Worm (Caenorhabditis elegans) whole organism, L2 larva: ENCODE results near the gene srbc-50.
"Not testable (repeated sequence)": the region's sequence is repeated elsewhere in the genome, so short reads cannot be mapped to it uniquely, and the experiment has no call there.

Experiments used
- C34F6.9 ChIP-seq: fragments of 150-350 bp; optimal IDR thresholded peaks from 2 replicates; lab custom pipeline; 2014; ENCODE audit warnings: missing biosample characterization, missing genetic modification characterization
- R02D3.7 ChIP-seq: fragments of 150-350 bp; optimal IDR thresholded peaks from 2 replicates; lab custom pipeline; 2014; ENCODE audit warnings: missing biosample characterization, missing genetic modification characterization
- Y55F3AM.14 ChIP-seq: fragments of 200-800 bp; sonication (Bioruptor generic); optimal IDR thresholded peaks from 2 replicates; lab custom pipeline; 2018; ENCODE audit warnings: mild to moderate bottlenecking, missing genetic modification characterization, missing compliant biosample characterization
- ama-1 ChIP-seq: fragments of 150-350 bp; optimal IDR thresholded peaks from 2 replicates; lab custom pipeline; 2018; ENCODE audit warnings: inconsistent platforms
- blmp-1 ChIP-seq: sonication (generic microtip); optimal IDR thresholded peaks from 2 replicates; lab custom pipeline; 2017; ENCODE audit warnings: missing genetic modification characterization, mild to moderate bottlenecking, missing compliant biosample characterization, antibody characterized with exemption, moderate library complexity; ENCODE audit not compliant: insufficient read depth
- ceh-16 ChIP-seq: fragments of 150-350 bp; optimal IDR thresholded peaks from 2 replicates; lab custom pipeline; 2014; ENCODE audit warnings: missing biosample characterization, missing genetic modification characterization
- ceh-82 ChIP-seq: fragments of 150-350 bp; optimal IDR thresholded peaks from 2 replicates; lab custom pipeline; 2014; ENCODE audit warnings: missing biosample characterization, missing genetic modification characterization
- crh-2 ChIP-seq: sonication (generic microtip); optimal IDR thresholded peaks from 2 replicates; lab custom pipeline; 2017; ENCODE audit warnings: missing biosample characterization, missing genetic modification characterization
- dmd-4 ChIP-seq: sonication (generic microtip); optimal IDR thresholded peaks from 2 replicates; lab custom pipeline; 2017; ENCODE audit warnings: missing biosample characterization, missing genetic modification characterization
- egl-27 ChIP-seq: sonication (generic microtip); optimal IDR thresholded peaks from 3 replicates; lab custom pipeline; 2017; ENCODE audit warnings: missing biosample characterization, missing genetic modification reagents, missing genetic modification characterization
- gmeb-1 ChIP-seq: fragments of 150-350 bp; optimal IDR thresholded peaks from 2 replicates; lab custom pipeline; 2014; ENCODE audit warnings: missing biosample characterization, missing genetic modification characterization
- lin-11 ChIP-seq: fragments of 150-350 bp; sonication (generic microtip); optimal IDR thresholded peaks from 2 replicates; lab custom pipeline; 2014; ENCODE audit warnings: missing biosample characterization, missing genetic modification characterization, inconsistent platforms, mixed read lengths
- lin-13 ChIP-seq: fragments of 150-350 bp; optimal IDR thresholded peaks from 2 replicates; lab custom pipeline; 2014; ENCODE audit warnings: missing biosample characterization, missing genetic modification reagents, missing genetic modification characterization
- lin-39 ChIP-seq: fragments of 150-350 bp; optimal IDR thresholded peaks from 2 replicates; lab custom pipeline; 2014; ENCODE audit warnings: missing biosample characterization, missing genetic modification reagents, missing genetic modification characterization
- mbf-1 ChIP-seq: sonication (generic microtip); optimal IDR thresholded peaks from 2 replicates; lab custom pipeline; 2017; ENCODE audit warnings: missing biosample characterization, missing genetic modification characterization
- mdl-1 ChIP-seq, 2 experiments: fragments of 150-350 bp in 1 of 2; sonication (generic microtip) in 1 of 2; optimal IDR thresholded peaks; 2 replicates each; lab custom pipeline; 2017; ENCODE audit warnings: missing biosample characterization in 2 of 2, missing genetic modification characterization in 2 of 2
- nhr-10 ChIP-seq: sonication (generic microtip); optimal IDR thresholded peaks from 2 replicates; lab custom pipeline; 2017; ENCODE audit warnings: missing biosample characterization, missing genetic modification characterization
- nhr-129 ChIP-seq: fragments of 150-350 bp; optimal IDR thresholded peaks from 2 replicates; lab custom pipeline; 2014; ENCODE audit warnings: missing biosample characterization, missing genetic modification characterization
- nhr-23 ChIP-seq: fragments of 150-350 bp; optimal IDR thresholded peaks from 2 replicates; lab custom pipeline; 2014; ENCODE audit warnings: missing biosample characterization, missing genetic modification reagents, missing genetic modification characterization
- nhr-237 ChIP-seq: fragments of 150-350 bp; optimal IDR thresholded peaks from 2 replicates; lab custom pipeline; 2014; ENCODE audit warnings: missing biosample characterization, missing genetic modification characterization
- nhr-25 ChIP-seq: fragments of 150-350 bp; sonication (generic microtip); optimal IDR thresholded peaks from 3 replicates; lab custom pipeline; 2014; ENCODE audit warnings: missing biosample characterization, missing genetic modification characterization
- nhr-6 ChIP-seq: fragments of 150-350 bp; optimal IDR thresholded peaks from 2 replicates; lab custom pipeline; 2014; ENCODE audit warnings: missing biosample characterization, missing genetic modification characterization
- nhr-77 ChIP-seq: fragments of 150-350 bp; optimal IDR thresholded peaks from 2 replicates; lab custom pipeline; 2014; ENCODE audit warnings: missing biosample characterization, missing genetic modification characterization
- peb-1 ChIP-seq: fragments of 150-350 bp; optimal IDR thresholded peaks from 2 replicates; lab custom pipeline; 2014; ENCODE audit warnings: missing biosample characterization, missing genetic modification characterization
- skn-1 ChIP-seq: sonication (generic microtip); optimal IDR thresholded peaks from 2 replicates; lab custom pipeline; 2017; ENCODE audit warnings: missing biosample characterization, missing genetic modification characterization
- unc-39 ChIP-seq: fragments of 150-350 bp; optimal IDR thresholded peaks from 2 replicates; lab custom pipeline; 2014; ENCODE audit warnings: missing biosample characterization, missing genetic modification characterization
- unc-55 ChIP-seq: fragments of 150-350 bp; sonication (generic microtip); optimal IDR thresholded peaks from 3 replicates; lab custom pipeline; 2014; ENCODE audit warnings: missing biosample characterization, missing genetic modification reagents, missing genetic modification characterization
- unc-62 ChIP-seq: fragments of 150-350 bp; optimal IDR thresholded peaks from 2 replicates; lab custom pipeline; 2014; ENCODE audit warnings: missing biosample characterization, missing genetic modification reagents, missing genetic modification characterization
- zag-1 ChIP-seq: fragments of 150-350 bp; optimal IDR thresholded peaks from 2 replicates; lab custom pipeline; 2014; ENCODE audit warnings: missing biosample characterization, missing genetic modification characterization
- ztf-1 ChIP-seq: fragments of 200-800 bp; sonication (Bioruptor generic); conservative IDR thresholded peaks from 2 replicates; pipeline ENCODE4 v1.3.6; 2022; ENCODE audit warnings: missing genetic modification characterization, missing compliant biosample characterization
- ztf-4 ChIP-seq: fragments of 150-350 bp; optimal IDR thresholded peaks from 2 replicates; lab custom pipeline; 2014; ENCODE audit warnings: missing biosample characterization, missing genetic modification characterization

srbc-50 gene

DNA sequence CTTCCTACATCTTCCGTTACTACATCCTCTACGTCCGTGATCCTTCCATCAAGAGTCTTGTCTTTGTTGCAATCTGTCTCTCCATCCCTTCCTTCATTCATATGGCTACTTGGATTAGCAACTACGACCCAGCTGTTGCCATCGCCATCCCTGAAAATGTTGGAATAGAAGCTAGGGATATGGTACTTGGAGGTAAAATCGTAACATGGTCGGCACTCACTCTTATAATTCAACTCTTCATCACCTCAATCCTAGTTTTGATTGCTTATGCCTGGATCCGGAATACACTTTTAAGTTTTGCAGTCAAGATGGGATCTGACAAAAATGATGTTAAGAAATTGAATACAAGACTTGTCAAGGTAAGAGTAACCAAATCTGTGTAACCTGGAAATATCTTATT lies 21.0 kb downstream of the srbc-50 start, which contains the start of gene T26E4.18:
Gene T26E4.18 (minus strand): TSS at position 101 of the 400 bp plus-strand sequence.
- not testable (repeated sequence) for TF ChIP-seq nhr-10 (tag; lab: Kevin White, UChicago); mdl-1 (tag; optimal IDR thresholded peaks at IDR 0.05; lab: Kevin White, UChicago); lin-13 (GFP tag; lab: Kevin White, UChicago)

DNA sequence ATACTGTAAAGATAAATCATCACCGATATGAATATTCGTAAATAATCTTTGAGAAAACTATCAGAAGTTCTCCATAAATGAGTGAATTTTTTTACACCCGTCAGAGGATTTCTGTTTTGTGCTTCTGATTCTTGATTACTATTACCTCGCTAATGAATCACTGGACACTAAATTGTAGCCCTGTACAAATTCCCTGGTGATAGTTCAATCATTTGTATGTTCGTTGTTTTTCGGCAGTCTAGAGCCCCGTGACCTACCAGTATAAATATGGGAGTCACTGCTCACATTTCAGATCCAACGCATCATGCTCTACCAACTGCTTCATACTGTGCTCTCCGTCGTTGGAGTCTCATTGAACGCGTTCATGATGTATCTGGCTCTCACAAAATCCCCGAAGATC lies 21.7 kb downstream of the srbc-50 start, which contains the start of gene srd-27:
Gene srd-27 (plus strand): TSS at position 301 of the 400 bp plus-strand sequence.
- not testable (repeated sequence) for TF ChIP-seq peb-1 (tag; lab: Kevin White, UChicago); gmeb-1 (tag; lab: Kevin White, UChicago); nhr-129
- TF ChIP-seq, all 48 proteins: peak for 0; not testable (repeated sequence) for 48

- TF ChIP-seq ztf-4, ceh-16, nhr-25 (tag; lab: Kevin White, UChicago): not testable (repeated sequence)
These were observed 22.1 kb downstream of the srbc-50 start, which contains the start of gene T26E4.9 for ce11 chrV:15802623-15803022. TSS of gene T26E4.9 (minus strand) at chrV:15802723.

ce11 chrV:15798108-15798507 lies 26.7 kb downstream of the srbc-50 start, which contains the start of gene T26E4.10:
TSS of gene T26E4.10 (minus strand) at chrV:15798208.
- no peak for TF ChIP-seq unc-55 (GFP tag; lab: Kevin White, UChicago)

DNA sequence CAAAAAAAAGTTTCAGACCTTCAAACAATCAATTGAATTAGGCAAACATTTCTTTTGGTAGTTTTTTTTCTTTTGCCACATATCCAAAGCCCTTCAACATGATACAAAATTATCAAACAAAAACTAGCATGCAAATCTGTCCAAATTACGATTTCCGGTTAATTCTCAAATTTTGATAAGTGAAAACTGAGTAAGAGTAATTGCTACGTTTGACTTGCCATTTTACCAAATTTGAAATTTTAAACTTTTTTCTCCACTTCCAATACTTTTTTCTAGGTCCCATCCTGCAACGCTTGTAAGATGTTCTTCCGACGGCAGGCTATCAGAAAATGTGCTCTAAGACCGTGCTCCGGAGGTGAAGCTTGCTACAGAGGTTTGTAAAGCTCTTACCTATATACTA lies 28.7 kb downstream of the srbc-50 start, which contains the start of gene nhr-223:
Gene nhr-223 (plus strand): TSS at position 301 of the 400 bp plus-strand sequence.
- no peak for TF ChIP-seq mdl-1 (tag; optimal IDR thresholded peaks at IDR 0.05; lab: Kevin White, UChicago)
- TF ChIP-seq ama-1 (lab: Kevin White, UChicago) = no peak
- no peak for TF ChIP-seq C34F6.9 (tag; lab: Kevin White, UChicago)
- no peak for TF ChIP-seq R02D3.7
- no peak for TF ChIP-seq unc-39 (tag; lab: Kevin White, UChicago)
- TF ChIP-seq mbf-1 (tag; lab: Kevin White, UChicago) = no peak
- no peak for TF ChIP-seq nhr-10 (tag; lab: Kevin White, UChicago)
- no peak for TF ChIP-seq nhr-25 (tag; lab: Kevin White, UChicago)
- TF ChIP-seq lin-11 (tag; lab: Kevin White, UChicago) = no peak
- no peak for TF ChIP-seq egl-27 (tag; lab: Kevin White, UChicago)
- no peak for TF ChIP-seq nhr-77
- TF ChIP-seq ztf-1 (GFP tag; lab: Robert Waterston, UW) = no peak
- no peak for TF ChIP-seq dmd-4 (tag; lab: Kevin White, UChicago)
- no peak for TF ChIP-seq gmeb-1 (tag; lab: Kevin White, UChicago)
- TF ChIP-seq unc-55 (GFP tag; lab: Kevin White, UChicago) = no peak
- no peak for TF ChIP-seq zag-1 (tag; lab: Kevin White, UChicago)
- TF ChIP-seq peb-1 (tag; lab: Kevin White, UChicago) = no peak
- no peak for TF ChIP-seq lin-13 (GFP tag; lab: Kevin White, UChicago)

ce11 chrV:15793270-15793669 lies 31.5 kb downstream of the srbc-50 start, which contains the start of gene T26E4.7:
TSS of gene T26E4.7 (plus strand) at chrV:15793570.
- TF ChIP-seq nhr-77 (no peak), egl-27 (tag; lab: Kevin White, UChicago) (no peak), nhr-25 (tag; lab: Kevin White, UChicago) (no peak), nhr-6 (tag; lab: Kevin White, UChicago) (no peak), crh-2 (tag; lab: Kevin White, UChicago) (no peak), ceh-82 (tag; lab: Kevin White, UChicago) (no peak), nhr-10 (tag; lab: Kevin White, UChicago) (no peak), R02D3.7 (no peak), lin-13 (GFP tag; lab: Kevin White, UChicago) (no peak), nhr-23 (tag; lab: Kevin White, UChicago) (no peak), lin-39 (tag; lab: Kevin White, UChicago) (no peak), ceh-16 (tag; lab: Kevin White, UChicago) (no peak), skn-1 (tag; lab: Kevin White, UChicago) (no peak), unc-62 (GFP tag; lab: Kevin White, UChicago) (no peak), Y55F3AM.14 (GFP tag; lab: Kevin White, UChicago) (no peak), unc-39 (tag; lab: Kevin White, UChicago) (no peak), nhr-237 (tag; lab: Kevin White, UChicago) (no peak), ama-1 (lab: Kevin White, UChicago) (no peak), dmd-4 (tag; lab: Kevin White, UChicago) (no peak), blmp-1 (no peak)
